Fruit fly (Drosophila melanogaster) whole organism, embryonic: ENCODE results near the gene CG9372.

Experiments
- Adf1 ChIP-seq: fragments of 200-800 bp; sonication (Bioruptor generic); IDR thresholded peaks from 2 replicates; pipeline ENCODE4 v1.3.6; 2022; ENCODE audit warnings: missing biosample characterization, missing genetic modification characterization
- B-H1 ChIP-seq: fragments of 200-800 bp; sonication (Bioruptor generic); IDR thresholded peaks from 3 replicates; pipeline ENCODE4 v1.3.6; 2022; ENCODE audit warnings: missing biosample characterization, missing genetic modification characterization
- B-H2 ChIP-seq: fragments of 200-800 bp; sonication (Bioruptor generic); optimal IDR thresholded peaks from 2 replicates; lab custom pipeline; 2018; ENCODE audit warnings: missing biosample characterization, mild to moderate bottlenecking, missing genetic modification characterization
- Blimp-1 ChIP-seq: fragments of 200-800 bp; sonication (Bioruptor generic); optimal IDR thresholded peaks from 3 replicates; lab custom pipeline; 2018; ENCODE audit warnings: missing biosample characterization, missing genetic modification characterization, mild to moderate bottlenecking, moderate library complexity, missing genetic modification reagents
- CG11085 ChIP-seq: fragments of 200-800 bp; sonication (Bioruptor generic); IDR thresholded peaks from 2 replicates; pipeline ENCODE4 v1.3.6; 2022; ENCODE audit warnings: missing biosample characterization, missing genetic modification characterization
- CG11723 ChIP-seq: fragments of 200-800 bp; sonication (Bioruptor generic); optimal IDR thresholded peaks from 2 replicates; lab custom pipeline; 2017; ENCODE audit warnings: missing biosample characterization, mild to moderate bottlenecking, missing genetic modification characterization
- CG13424 ChIP-seq: fragments of 200-800 bp; sonication (Bioruptor generic); optimal IDR thresholded peaks from 2 replicates; lab custom pipeline; 2019; ENCODE audit warnings: missing biosample characterization, mild to moderate bottlenecking, missing genetic modification characterization, moderate library complexity
- CG17385 ChIP-seq: fragments of 200-800 bp; sonication (Bioruptor generic); optimal IDR thresholded peaks from 3 replicates; lab custom pipeline; 2018; ENCODE audit warnings: missing biosample characterization, mild to moderate bottlenecking, missing genetic modification characterization
- CG17802 ChIP-seq: fragments of 200-800 bp; sonication (Bioruptor generic); optimal IDR thresholded peaks from 2 replicates; lab custom pipeline; 2018; ENCODE audit warnings: missing biosample characterization, mild to moderate bottlenecking, missing genetic modification characterization, moderate library complexity
- CG2712 ChIP-seq: fragments of 200-800 bp; optimal IDR thresholded peaks from 3 replicates; lab custom pipeline; 2019; ENCODE audit warnings: missing biosample characterization, mild to moderate bottlenecking, missing genetic modification characterization, moderate library complexity
- CG32772 ChIP-seq: fragments of 200-800 bp; sonication (Bioruptor generic); IDR thresholded peaks from 2 replicates; pipeline ENCODE4 v1.3.6; 2022; ENCODE audit warnings: missing biosample characterization, missing genetic modification characterization
- CG4404 ChIP-seq: fragments of 200-800 bp; sonication (Bioruptor generic); IDR thresholded peaks from 2 replicates; pipeline ENCODE4 v1.3.6; 2022; ENCODE audit warnings: missing biosample characterization, missing genetic modification characterization
- CG4707 ChIP-seq: fragments of 200-800 bp; sonication (Bioruptor generic); optimal IDR thresholded peaks from 2 replicates; lab custom pipeline; 2018; ENCODE audit warnings: missing biosample characterization, mild to moderate bottlenecking, missing genetic modification characterization, moderate library complexity
- CG4730 ChIP-seq: fragments of 200-800 bp; sonication (Bioruptor generic); IDR thresholded peaks from 2 replicates; pipeline ENCODE4 v1.3.6; 2022; ENCODE audit warnings: missing biosample characterization, missing genetic modification characterization
- CG6272 ChIP-seq: fragments of 200-800 bp; sonication (Bioruptor generic); IDR thresholded peaks from 2 replicates; pipeline ENCODE4 v1.3.6; 2022; ENCODE audit warnings: missing biosample characterization, missing genetic modification characterization
- CG8281 ChIP-seq: fragments of 200-800 bp; sonication (Bioruptor generic); optimal IDR thresholded peaks from 2 replicates; lab custom pipeline; 2018; ENCODE audit warnings: missing biosample characterization, mild to moderate bottlenecking, missing genetic modification characterization, moderate library complexity
- CG8478 ChIP-seq: fragments of >200 bp; optimal IDR thresholded peaks from 2 replicates; lab custom pipeline; 2018
- CG9215 ChIP-seq: fragments of 200-800 bp; sonication (Bioruptor generic); IDR thresholded peaks from 2 replicates; pipeline ENCODE4 v1.3.6; 2022; ENCODE audit warnings: missing biosample characterization, missing genetic modification characterization
- CG9932 ChIP-seq: fragments of 200-800 bp; sonication (Bioruptor generic); IDR thresholded peaks from 2 replicates; pipeline ENCODE4 v1.3.6; 2022; ENCODE audit warnings: missing biosample characterization, missing genetic modification characterization
- D19B ChIP-seq: fragments of 200-800 bp; sonication (Bioruptor generic); optimal IDR thresholded peaks from 2 replicates; lab custom pipeline; 2017; ENCODE audit warnings: missing biosample characterization, mild to moderate bottlenecking, missing genetic modification characterization
- Dek ChIP-seq: fragments of 200-800 bp; sonication (Bioruptor generic); optimal IDR thresholded peaks from 3 replicates; lab custom pipeline; 2019; ENCODE audit warnings: missing biosample characterization, mild to moderate bottlenecking, missing genetic modification characterization, moderate library complexity
- Ets65A ChIP-seq: fragments of 200-800 bp; sonication (Bioruptor generic); peaks from one replicate; lab custom pipeline; 2016; ENCODE audit warnings: missing biosample characterization, missing genetic modification characterization
- Gug ChIP-seq: fragments of 200-800 bp; sonication (Bioruptor generic); IDR thresholded peaks from 4 replicates; pipeline ENCODE4 v1.3.6; 2022; ENCODE audit warnings: missing biosample characterization, missing genetic modification characterization
- HLH54F ChIP-seq: fragments of 200-800 bp; sonication (Bioruptor generic); optimal IDR thresholded peaks from 3 replicates; lab custom pipeline; 2016; ENCODE audit warnings: missing biosample characterization, missing genetic modification characterization
- Hmx ChIP-seq: fragments of 200-800 bp; sonication (Bioruptor generic); optimal IDR thresholded peaks from 2 replicates; lab custom pipeline; 2016; ENCODE audit warnings: missing biosample characterization, missing genetic modification characterization
- Hr3 ChIP-seq: fragments of 200-800 bp; sonication (Bioruptor generic); optimal IDR thresholded peaks from 3 replicates; lab custom pipeline; 2016; ENCODE audit warnings: missing biosample characterization, missing genetic modification characterization
- Lhr ChIP-seq: fragments of 200-800 bp; sonication (Bioruptor generic); optimal IDR thresholded peaks from 3 replicates; lab custom pipeline; 2017; ENCODE audit warnings: mild to moderate bottlenecking, missing biosample characterization, missing genetic modification reagents, missing genetic modification characterization
- MBD-R2 ChIP-seq: fragments of 200-800 bp; sonication (Bioruptor generic); IDR thresholded peaks from 2 replicates; pipeline ENCODE4 v1.3.6; 2022; ENCODE audit warnings: missing biosample characterization, missing genetic modification characterization
- Nf-YA ChIP-seq: fragments of 200-800 bp; sonication (Bioruptor generic); IDR thresholded peaks from 2 replicates; pipeline ENCODE4 v1.3.6; 2022; ENCODE audit warnings: missing biosample characterization, missing genetic modification characterization
- Nf-YC ChIP-seq: fragments of 200-800 bp; optimal IDR thresholded peaks from 3 replicates; lab custom pipeline; 2019; ENCODE audit warnings: missing biosample characterization, mild to moderate bottlenecking, missing genetic modification characterization, moderate library complexity
- TFAM ChIP-seq: fragments of 200-800 bp; sonication (Bioruptor generic); optimal IDR thresholded peaks from 2 replicates; lab custom pipeline; 2017; ENCODE audit warnings: missing biosample characterization, missing genetic modification characterization, inconsistent platforms
- Tbp ChIP-seq: fragments of >200 bp; optimal IDR thresholded peaks from 2 replicates; lab custom pipeline; 2018; ENCODE audit warnings: missing biosample characterization, missing genetic modification characterization
- Trl ChIP-seq, 3 experiments: fragments of >200 bp in 2 of 3; fragments of 200-800 bp in 1 of 3; sonication (Bioruptor generic) in 1 of 3; optimal IDR thresholded peaks; 2 replicates in 1 of 3; 3 replicates in 2 of 3; lab custom pipeline; 2016 to 2017; ENCODE audit warnings: missing biosample characterization in 1 of 3, missing genetic modification characterization in 1 of 3
- Vsx1 ChIP-seq: fragments of 200-800 bp; sonication (Bioruptor generic); optimal IDR thresholded peaks from 2 replicates; lab custom pipeline; 2017; ENCODE audit warnings: missing biosample characterization, mild to moderate bottlenecking, missing genetic modification characterization, missing genetic modification reagents
- YL-1 ChIP-seq: fragments of 200-800 bp; sonication (Bioruptor generic); optimal IDR thresholded peaks from 3 replicates; lab custom pipeline; 2017; ENCODE audit warnings: missing biosample characterization, mild to moderate bottlenecking, missing genetic modification characterization
- abd-A ChIP-seq: fragments of 200-800 bp; sonication (Bioruptor generic); optimal IDR thresholded peaks from 3 replicates; lab custom pipeline; 2019; ENCODE audit warnings: missing biosample characterization, mild to moderate bottlenecking, missing genetic modification characterization, moderate library complexity
- al ChIP-seq: fragments of 200-800 bp; sonication (Bioruptor generic); IDR thresholded peaks from 2 replicates; pipeline ENCODE4 v1.3.6; 2022; ENCODE audit warnings: missing biosample characterization, missing genetic modification characterization
- bowl ChIP-seq: fragments of 200-800 bp; sonication (Bioruptor generic); IDR thresholded peaks from 2 replicates; pipeline ENCODE4 v1.3.6; 2022; ENCODE audit warnings: missing biosample characterization, missing genetic modification characterization
- chif ChIP-seq, 2 experiments: fragments of 200-800 bp; sonication (Bioruptor generic); optimal IDR thresholded peaks; 3 replicates each; lab custom pipeline; 2016; ENCODE audit warnings: missing biosample characterization in 2 of 2, missing genetic modification characterization in 2 of 2
- dati ChIP-seq: fragments of 200-800 bp; sonication (Bioruptor generic); IDR thresholded peaks from 2 replicates; pipeline ENCODE4 v1.3.6; 2022; ENCODE audit warnings: missing biosample characterization, missing genetic modification characterization
- dmrt99B ChIP-seq: fragments of 200-800 bp; sonication (Bioruptor generic); optimal IDR thresholded peaks from 2 replicates; lab custom pipeline; 2018; ENCODE audit warnings: missing biosample characterization, mild to moderate bottlenecking, missing genetic modification characterization, moderate library complexity
- fd64A ChIP-seq: fragments of 200-800 bp; sonication (Bioruptor generic); optimal IDR thresholded peaks from 3 replicates; lab custom pipeline; 2018; ENCODE audit warnings: missing biosample characterization, mild to moderate bottlenecking, missing genetic modification characterization
- fd96Cb ChIP-seq: fragments of 200-800 bp; sonication (Bioruptor generic); optimal IDR thresholded peaks from 2 replicates; lab custom pipeline; 2018; ENCODE audit warnings: missing biosample characterization, mild to moderate bottlenecking, missing genetic modification characterization, moderate library complexity
- hbn ChIP-seq: fragments of 200-800 bp; sonication (Bioruptor generic); IDR thresholded peaks from 2 replicates; pipeline ENCODE4 v1.3.6; 2022; ENCODE audit warnings: missing biosample characterization, missing genetic modification characterization; ENCODE audit not compliant: partially characterized antibody
- her ChIP-seq: fragments of 200-800 bp; sonication (Bioruptor generic); optimal IDR thresholded peaks from 2 replicates; lab custom pipeline; 2016; ENCODE audit warnings: missing biosample characterization, missing genetic modification characterization
- hkb ChIP-seq, 2 experiments: fragments of 200-800 bp in 1 of 2; fragments of >200 bp in 1 of 2; sonication (Bioruptor generic) in 1 of 2; IDR thresholded peaks in 1 of 2; optimal IDR thresholded peaks in 1 of 2; 2 replicates each; pipeline versions ENCODE4 v1.3.6 to Lab custom; 2017 to 2022; ENCODE audit warnings: missing biosample characterization in 1 of 2, missing genetic modification characterization in 1 of 2
- insv ChIP-seq, 2 experiments: fragments of 200-800 bp; sonication (Bioruptor generic); optimal IDR thresholded peaks; 3 replicates each; lab custom pipeline; 2016 to 2018; ENCODE audit warnings: missing biosample characterization in 2 of 2, missing genetic modification characterization in 2 of 2
- jing ChIP-seq: fragments of 200-800 bp; sonication (Bioruptor generic); optimal IDR thresholded peaks from 2 replicates; lab custom pipeline; 2018; ENCODE audit warnings: missing biosample characterization, mild to moderate bottlenecking, missing genetic modification characterization
- pho ChIP-seq: fragments of 200-800 bp; sonication (Bioruptor generic); optimal IDR thresholded peaks from 2 replicates; lab custom pipeline; 2016; ENCODE audit warnings: missing biosample characterization, missing genetic modification characterization
- repo ChIP-seq: fragments of 200-800 bp; sonication (Bioruptor generic); optimal IDR thresholded peaks from 2 replicates; lab custom pipeline; 2016; ENCODE audit warnings: missing biosample characterization, missing genetic modification characterization
- ssp ChIP-seq: fragments of 200-800 bp; sonication (Bioruptor generic); IDR thresholded peaks from 2 replicates; pipeline ENCODE4 v1.3.6; 2022; ENCODE audit warnings: missing biosample characterization, missing genetic modification characterization

The CG9372 gene

dm6 chr3L:19612172-19612571 lies 6.2 kb downstream of the CG9372 start, which contains the start of the genes Lon and PIG-F (continued):
- TF ChIP-seq Dek, result peak; percentile 99
- peak; percentile 100 for TF ChIP-seq CG13424 (tag; lab: Kevin White, UChicago)
- peak; percentile 99 for TF ChIP-seq CG9932 (GFP tag; lab: Robert Waterston, UW)
- TF ChIP-seq hbn (GFP tag; lab: Robert Waterston, UW), result peak; percentile 47; the same call in 1 of the 2 replicates
- peak; percentile 99 for TF ChIP-seq CG11723
- peak; percentile 99 for TF ChIP-seq CG9215 (GFP tag; lab: Robert Waterston, UW)
- peak; percentile 97 for TF ChIP-seq CG4730 (GFP tag; lab: Robert Waterston, UW)
- peak; percentile 94 for TF ChIP-seq Nf-YC (tag; lab: Kevin White, UChicago)
- peak; percentile 95 for TF ChIP-seq ssp
- peak; percentile 99 for TF ChIP-seq dmrt99B (tag; lab: Kevin White, UChicago)
- peak; percentile 93 for TF ChIP-seq dati (GFP tag; lab: Robert Waterston, UW)
- TF ChIP-seq TFAM, result peak; percentile 88
- peak; percentile 100 for TF ChIP-seq Hr3 (GFP tag; lab: Kevin White, UChicago)
- peak; percentile 99 for TF ChIP-seq YL-1
- peak; percentile 99 for TF ChIP-seq B-H2 (GFP tag; lab: Kevin White, UChicago)
- TF ChIP-seq CG17802 (tag; lab: Kevin White, UChicago), result peak; percentile 91
- peak; percentile 98 to 99 for TF ChIP-seq chif (GFP tag; optimal IDR thresholded peaks at IDR 0.05; lab: Kevin White, UChicago)
- TF ChIP-seq Trl (optimal IDR thresholded peaks at IDR 0.05; lab: Kevin White, UChicago), result no peak
- peak; percentile 98 for TF ChIP-seq Trl (GFP tag; optimal IDR thresholded peaks at IDR 0.05; lab: Kevin White, UChicago)
- TF ChIP-seq CG17385 (GFP tag; lab: Kevin White, UChicago), result peak; percentile 98
- TF ChIP-seq B-H1 (GFP tag; lab: Robert Waterston, UW), result peak; percentile 97
- peak; percentile 97 for TF ChIP-seq Blimp-1 (GFP tag; lab: Kevin White, UChicago)
- peak; percentile 39 to 86 for TF ChIP-seq insv (GFP tag; optimal IDR thresholded peaks at IDR 0.05; lab: Kevin White, UChicago)
- TF ChIP-seq pho (GFP tag; lab: Kevin White, UChicago), result peak; percentile 99
- TF ChIP-seq CG6272 (GFP tag; lab: Robert Waterston, UW), result peak; percentile 98
- TF ChIP-seq Nf-YA (GFP tag; lab: Robert Waterston, UW), result peak; percentile 93
- peak; percentile 93 for TF ChIP-seq her
- peak; percentile 97 for TF ChIP-seq Hmx (GFP tag; lab: Kevin White, UChicago)
- TF ChIP-seq abd-A (tag; lab: Kevin White, UChicago), result no peak
- TF ChIP-seq CG4404 (GFP tag; lab: Robert Waterston, UW), result peak; percentile 99
- TF ChIP-seq hkb (optimal IDR thresholded peaks at IDR 0.05; lab: Kevin White, UChicago), result peak; percentile 43
- TF ChIP-seq hkb (GFP tag; IDR thresholded peaks at IDR 0.05; lab: Robert Waterston, UW), result peak; percentile 98
- peak; percentile 95 for TF ChIP-seq fd64A
- TF ChIP-seq Adf1 (GFP tag; lab: Robert Waterston, UW), result peak; percentile 88
- TF ChIP-seq bowl (GFP tag; lab: Robert Waterston, UW), result peak; percentile 92
- TF ChIP-seq CG4707 (GFP tag; lab: Kevin White, UChicago), result peak; percentile 98
- peak; percentile 98 for TF ChIP-seq CG32772 (GFP tag; lab: Robert Waterston, UW)
- peak; percentile 100 for TF ChIP-seq Ets65A (GFP tag; lab: Kevin White, UChicago)
- TF ChIP-seq HLH54F (GFP tag; lab: Kevin White, UChicago), result peak; percentile 99
- peak; percentile 96 for TF ChIP-seq Lhr (GFP tag; lab: Kevin White, UChicago)
- peak; percentile 98 for TF ChIP-seq al (GFP tag; lab: Robert Waterston, UW)
- peak; percentile 98 for TF ChIP-seq Vsx1 (GFP tag; lab: Kevin White, UChicago)
- TF ChIP-seq fd96Cb (tag; lab: Kevin White, UChicago), result peak; percentile 99
- peak; percentile 97 for TF ChIP-seq D19B (GFP tag; lab: Kevin White, UChicago)
- peak; percentile 99 for TF ChIP-seq CG2712
- no peak for TF ChIP-seq CG8478 (lab: Kevin White, UChicago)
- no peak for TF ChIP-seq Tbp
- peak; percentile 98 for TF ChIP-seq Gug
- peak; percentile 94 for TF ChIP-seq jing (GFP tag; lab: Kevin White, UChicago)
- TF ChIP-seq repo, result peak; percentile 97
- TF ChIP-seq CG11085 (GFP tag; lab: Robert Waterston, UW), result peak; percentile 97
- peak; percentile 99 for TF ChIP-seq MBD-R2 (GFP tag; lab: Robert Waterston, UW)
- TF ChIP-seq CG8281, result peak; percentile 95
